Worm (Caenorhabditis elegans) whole organism, young adult: ENCODE measurements around the gene F21C10.19.

Experiments used
- B0261.1 ChIP-seq: sonication (generic microtip); optimal IDR thresholded peaks from 2 replicates; lab custom pipeline; 2016; ENCODE audit warnings: mild to moderate bottlenecking, missing genetic modification characterization, moderate library complexity, missing compliant biosample characterization
- F57C9.4 ChIP-seq: sonication (generic microtip); optimal IDR thresholded peaks from 2 replicates; lab custom pipeline; 2017; ENCODE audit warnings: mild to moderate bottlenecking, missing genetic modification characterization, missing compliant biosample characterization
- Y53G8AR.9 ChIP-seq: fragments of 200-800 bp; sonication (Bioruptor generic); conservative IDR thresholded peaks from 2 replicates; pipeline ENCODE4 v1.3.6; 2022; ENCODE audit warnings: missing genetic modification reagents, missing genetic modification characterization, missing compliant biosample characterization
- akir-1 ChIP-seq: fragments of 200-800 bp; sonication (Bioruptor generic); optimal IDR thresholded peaks from 2 replicates; lab custom pipeline; 2018; ENCODE audit warnings: mild to moderate bottlenecking, missing genetic modification characterization, moderate library complexity, missing compliant biosample characterization
- aptf-3 ChIP-seq: fragments of 200-800 bp; sonication (Bioruptor generic); IDR thresholded peaks from 2 replicates; pipeline ENCODE4 v1.3.6; 2022; ENCODE audit warnings: missing genetic modification characterization, missing compliant biosample characterization
- ceh-79 ChIP-seq: sonication (generic microtip); optimal IDR thresholded peaks from 2 replicates; lab custom pipeline; 2017; ENCODE audit warnings: mild to moderate bottlenecking, missing genetic modification characterization, missing compliant biosample characterization
- ekl-4 ChIP-seq: fragments of 200-800 bp; sonication (Bioruptor generic); IDR thresholded peaks from 2 replicates; pipeline ENCODE4 v1.3.6; 2022; ENCODE audit warnings: missing genetic modification reagents, missing genetic modification characterization, missing compliant biosample characterization
- ets-4 ChIP-seq: fragments of 200-800 bp; sonication (Bioruptor generic); optimal IDR thresholded peaks from 2 replicates; lab custom pipeline; 2018; ENCODE audit warnings: mild to moderate bottlenecking, missing genetic modification characterization, missing compliant biosample characterization
- let-607 ChIP-seq, 2 experiments: fragments of 200-800 bp in 1 of 2; sonication (Bioruptor generic) in 1 of 2; sonication (generic microtip) in 1 of 2; optimal IDR thresholded peaks; 2 replicates each; lab custom pipeline; 2016 to 2018; ENCODE audit warnings: mild to moderate bottlenecking in 2 of 2, missing compliant biosample characterization in 2 of 2, missing genetic modification characterization in 2 of 2, moderate library complexity in 2 of 2, missing genotype in 1 of 2
- lin-35 ChIP-seq, 3 experiments: fragments of 150-350 bp in 2 of 3; sonication (generic microtip) in 1 of 3; optimal IDR thresholded peaks; 2 replicates each; lab custom pipeline; 2014 to 2018; ENCODE audit warnings: missing biosample characterization in 3 of 3, missing genetic modification characterization in 3 of 3, missing genetic modification reagents in 3 of 3
- madf-8 ChIP-seq: fragments of 200-800 bp; sonication (Bioruptor generic); conservative IDR thresholded peaks from 2 replicates; pipeline ENCODE4 v1.3.6; 2022; ENCODE audit warnings: missing genetic modification reagents, missing genetic modification characterization, missing compliant biosample characterization
- unc-130 ChIP-seq: sonication (generic microtip); optimal IDR thresholded peaks from 2 replicates; lab custom pipeline; 2016; ENCODE audit warnings: missing genetic modification reagents, missing genetic modification characterization, missing compliant biosample characterization
- zim-3 ChIP-seq: sonication (generic microtip); optimal IDR thresholded peaks from 2 replicates; lab custom pipeline; 2017; ENCODE audit warnings: mild to moderate bottlenecking, missing genetic modification characterization, moderate library complexity, missing compliant biosample characterization

DNA sequence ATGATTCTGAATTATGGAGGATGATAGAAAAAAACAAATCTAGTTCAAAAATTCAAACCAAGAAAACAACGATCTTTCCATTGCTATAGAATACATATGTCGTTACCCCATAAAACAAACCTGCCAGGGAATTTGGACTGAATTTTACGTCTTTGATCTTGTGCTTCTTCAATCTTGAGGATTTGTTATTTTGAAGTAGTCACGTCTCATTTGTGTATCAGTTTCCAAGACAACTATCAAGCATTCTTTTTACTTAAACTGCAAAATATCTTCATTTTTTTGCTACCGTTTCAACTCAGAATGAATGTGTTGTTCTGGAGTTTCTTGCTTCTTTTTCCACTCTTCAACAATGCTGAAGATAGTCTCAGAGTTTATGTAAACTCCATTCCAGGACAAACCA is at the start of gene F21C10.19:
- TF ChIP-seq madf-8 (GFP tag; lab: Robert Waterston, UW) (no peak), lin-35 (GFP tag; optimal IDR thresholded peaks at IDR 0.05; lab: Kevin White, UChicago) (no peak), akir-1 (GFP tag; lab: Kevin White, UChicago) (no peak), Y53G8AR.9 (no peak), ekl-4 (no peak), aptf-3 (GFP tag; lab: Robert Waterston, UW) (no peak), ceh-79 (tag; lab: Kevin White, UChicago) (no peak), zim-3 (tag; lab: Kevin White, UChicago) (no peak), ets-4 (GFP tag; lab: Kevin White, UChicago) (no peak), unc-130 (GFP tag; lab: Kevin White, UChicago) (no peak), B0261.1 (no peak), F57C9.4 (tag; lab: Kevin White, UChicago) (no peak), let-607 (tag; optimal IDR thresholded peaks at IDR 0.05; lab: Kevin White, UChicago) (no peak)
